Worm (Caenorhabditis elegans) whole organism, L2 larva: Measurements from ENCODE around the gene F26G1.11.
"Not testable (repeated sequence)": the region's sequence is repeated elsewhere in the genome, so short reads cannot be mapped to it uniquely, and the experiment has no call there.

ENCODE experiments used
- aly-2 ChIP-seq: fragments of 150-350 bp; optimal IDR thresholded peaks from 2 replicates; lab custom pipeline; 2014; ENCODE audit warnings: missing biosample characterization, missing genetic modification characterization
- ceh-82 ChIP-seq: fragments of 150-350 bp; optimal IDR thresholded peaks from 2 replicates; lab custom pipeline; 2014; ENCODE audit warnings: missing biosample characterization, missing genetic modification characterization
- elt-3 ChIP-seq: sonication (generic microtip); optimal IDR thresholded peaks from 2 replicates; lab custom pipeline; 2017; ENCODE audit warnings: missing biosample characterization, missing genetic modification characterization
- mab-5 ChIP-seq: fragments of 150-350 bp; optimal IDR thresholded peaks from 2 replicates; lab custom pipeline; 2014; ENCODE audit warnings: missing biosample characterization, missing genetic modification characterization
- nhr-21 ChIP-seq: fragments of 150-350 bp; optimal IDR thresholded peaks from 2 replicates; lab custom pipeline; 2014; ENCODE audit warnings: missing biosample characterization, missing genetic modification characterization
- unc-62 ChIP-seq: fragments of 150-350 bp; optimal IDR thresholded peaks from 2 replicates; lab custom pipeline; 2014; ENCODE audit warnings: missing biosample characterization, missing genetic modification reagents, missing genetic modification characterization

F26G1.11 gene

ce11 chrII:4822610-4823009 lies 45.7 kb downstream of the F26G1.11 start:
- TF ChIP-seq nhr-21 (tag; lab: Kevin White, UChicago) (no peak), ceh-82 (no peak), mab-5 (tag; lab: Kevin White, UChicago) (no peak)
- TF ChIP-seq, all 48 proteins: peak for 0

- TF ChIP-seq unc-62 (GFP tag; lab: Kevin White, UChicago); aly-2 (tag; lab: Kevin White, UChicago); elt-3 (tag; lab: Kevin White, UChicago): not testable (repeated sequence)
Observed at ce11 chrII:4825133-4825532, 48.2 kb downstream of the F26G1.11 start, which contains the start of the genes C33F10.8 and msp-40. TSS of gene C33F10.8 (minus strand) at chrII:4825233. TSS of gene msp-40 (plus strand) at chrII:4825414.
